Fruit fly (Drosophila melanogaster) whole organism, wandering third instar larva: ENCODE measurements around the gene sno.

ENCODE experiments used
- HLH106 ChIP-seq: fragments of 200-800 bp; optimal IDR thresholded peaks from 3 replicates; lab custom pipeline; 2019; ENCODE audit warnings: missing biosample characterization, mild to moderate bottlenecking, missing genetic modification characterization, moderate library complexity
- Hnf4 ChIP-seq: fragments of 200-800 bp; sonication (Bioruptor generic); optimal IDR thresholded peaks from 2 replicates; lab custom pipeline; 2016; ENCODE audit warnings: missing biosample characterization, mild to moderate bottlenecking, missing genetic modification characterization
- Jra ChIP-seq: sonication (Bioruptor generic); optimal IDR thresholded peaks from 2 replicates; lab custom pipeline; 2016; ENCODE audit warnings: missing biosample characterization, missing genetic modification characterization
- Mio ChIP-seq: sonication (Bioruptor generic); optimal IDR thresholded peaks from 2 replicates; lab custom pipeline; 2016; ENCODE audit warnings: missing biosample characterization, missing genetic modification characterization
- OdsH ChIP-seq: fragments of 200-800 bp; sonication (Bioruptor generic); optimal IDR thresholded peaks from 2 replicates; lab custom pipeline; 2016; ENCODE audit warnings: missing biosample characterization, mild to moderate bottlenecking, missing genetic modification characterization
- Sp1 ChIP-seq: fragments of 200-800 bp; sonication (Bioruptor generic); optimal IDR thresholded peaks from 3 replicates; lab custom pipeline; 2019; ENCODE audit warnings: missing biosample characterization, mild to moderate bottlenecking, missing genetic modification characterization, moderate library complexity
- brk ChIP-seq: fragments of 200-800 bp; sonication (Bioruptor generic); optimal IDR thresholded peaks from 2 replicates; lab custom pipeline; 2016; ENCODE audit warnings: missing biosample characterization, mild to moderate bottlenecking, missing genetic modification characterization
- dsf ChIP-seq: sonication (Bioruptor generic); optimal IDR thresholded peaks from 2 replicates; lab custom pipeline; 2016; ENCODE audit warnings: missing biosample characterization, missing genetic modification characterization, borderline replicate concordance
- fru ChIP-seq: fragments of 200-800 bp; sonication (Bioruptor generic); optimal IDR thresholded peaks from 3 replicates; lab custom pipeline; 2016; ENCODE audit warnings: missing biosample characterization, mild to moderate bottlenecking, missing genetic modification characterization
- jim ChIP-seq: fragments of 175-275, 200-325 bp; sonication (Bioruptor generic); optimal IDR thresholded peaks from 2 replicates; lab custom pipeline; 2016; ENCODE audit warnings: missing biosample characterization, mild to moderate bottlenecking, missing genetic modification characterization
- pan ChIP-seq: fragments of >200 bp; optimal IDR thresholded peaks from 2 replicates; lab custom pipeline; 2017
- psq ChIP-seq: fragments of 200-800 bp; sonication (Bioruptor generic); optimal IDR thresholded peaks from 3 replicates; lab custom pipeline; 2017; ENCODE audit warnings: missing biosample characterization, mild to moderate bottlenecking, missing genetic modification characterization, moderate library complexity
- sage ChIP-seq: fragments of 200-800 bp; sonication (Bioruptor generic); optimal IDR thresholded peaks from 2 replicates; lab custom pipeline; 2016; ENCODE audit warnings: missing biosample characterization, mild to moderate bottlenecking, missing genetic modification characterization
- usp ChIP-seq: fragments of >200 bp; optimal IDR thresholded peaks from 2 replicates; lab custom pipeline; 2017; ENCODE audit warnings: missing biosample characterization, missing genetic modification characterization

- no peak for TF ChIP-seq Mio (GFP tag; lab: Kevin White, UChicago)
- TF ChIP-seq sage (GFP tag; lab: Kevin White, UChicago): no peak
- TF ChIP-seq fru (GFP tag; lab: Kevin White, UChicago): no peak
- TF ChIP-seq brk: no peak
- no peak for TF ChIP-seq dsf
- no peak for TF ChIP-seq usp (GFP tag; lab: Kevin White, UChicago)
- no peak for TF ChIP-seq Sp1 (GFP tag; lab: Kevin White, UChicago)
- no peak for TF ChIP-seq pan (lab: Kevin White, UChicago)
- no peak for TF ChIP-seq HLH106 (tag; lab: Kevin White, UChicago)
- no peak for TF ChIP-seq psq (GFP tag; lab: Kevin White, UChicago)
- no peak for TF ChIP-seq jim (GFP tag; lab: Kevin White, UChicago)
- TF ChIP-seq OdsH (GFP tag; lab: Kevin White, UChicago): no peak
- no peak for TF ChIP-seq Hnf4 (GFP tag; lab: Kevin White, UChicago)
- no peak for TF ChIP-seq Jra
Measured at dm6 chrX:13228208-13228606, 16.7 kb upstream of the sno start.
